Fruit fly (Drosophila melanogaster): ENCODE measurements around the gene CG32121.
A peak's percentile ranks its signal among the peaks of the same experiment; 100 is the strongest.

The CG32121 gene

dm6 chr3L:13451562-13451961 is 29.4 kb upstream of the CG32121 start:
- TF ChIP-seq Dfd (GFP tag; optimal IDR thresholded peaks at IDR 0.05) (no peak), jim (GFP tag; optimal IDR thresholded peaks at IDR 0.05) (no peak), Hr78 (GFP tag; optimal IDR thresholded peaks at IDR 0.05) (no peak), lola (GFP tag; optimal IDR thresholded peaks at IDR 0.05) (no peak), brk (GFP tag; optimal IDR thresholded peaks at IDR 0.05) (no peak)

- no peak for TF ChIP-seq Rel (GFP tag; optimal IDR thresholded peaks at IDR 0.05)
- TF ChIP-seq Rel (tag; optimal IDR thresholded peaks at IDR 0.05), result peak; percentile 16
- TF ChIP-seq sv (GFP tag; optimal IDR thresholded peaks at IDR 0.05), result no peak
- TF ChIP-seq Jra (GFP tag; optimal IDR thresholded peaks at IDR 0.05), result no peak
- no peak for TF ChIP-seq CrebA (GFP tag; optimal IDR thresholded peaks at IDR 0.05; ENCODE audit: borderline replicate concordance)
- no peak for TF ChIP-seq pan (optimal IDR thresholded peaks at IDR 0.05)
- TF ChIP-seq Myc (optimal IDR thresholded peaks at IDR 0.05), result no peak
- no peak for TF ChIP-seq Hr78 (GFP tag; optimal IDR thresholded peaks at IDR 0.05)
- no peak for TF ChIP-seq Vsx2 (GFP tag; optimal IDR thresholded peaks at IDR 0.05; ENCODE audit: partially characterized antibody)
- TF ChIP-seq sage (GFP tag; optimal IDR thresholded peaks at IDR 0.05), result no peak
- TF ChIP-seq Abd-B (GFP tag; optimal IDR thresholded peaks at IDR 0.05), result no peak
- TF ChIP-seq dmrt93B (GFP tag; optimal IDR thresholded peaks at IDR 0.05), result peak; percentile 67
- TF ChIP-seq ey (GFP tag; optimal IDR thresholded peaks at IDR 0.05), result peak; percentile 5
- no peak for TF ChIP-seq foxo (GFP tag; optimal IDR thresholded peaks at IDR 0.05)
- TF ChIP-seq usp (GFP tag; optimal IDR thresholded peaks at IDR 0.05), result no peak
- no peak for TF ChIP-seq brk (GFP tag; optimal IDR thresholded peaks at IDR 0.05)
- TF ChIP-seq dsf (GFP tag; optimal IDR thresholded peaks at IDR 0.05; ENCODE audit: borderline replicate concordance), result no peak
- peak; percentile 36 for TF ChIP-seq rgr (GFP tag; optimal IDR thresholded peaks at IDR 0.05)
- TF ChIP-seq Dif (GFP tag; optimal IDR thresholded peaks at IDR 0.05; ENCODE audit: partially characterized antibody), result no peak
- peak; percentile 66 for TF ChIP-seq HLH106 (tag; optimal IDR thresholded peaks at IDR 0.05)
- TF ChIP-seq Dfd (GFP tag; optimal IDR thresholded peaks at IDR 0.05), result no peak
- no peak for TF ChIP-seq lola (GFP tag; optimal IDR thresholded peaks at IDR 0.05)
- TF ChIP-seq dl (GFP tag; optimal IDR thresholded peaks at IDR 0.05; ENCODE audit: insufficient read depth in 1 of 2, partially characterized antibody in 2 of 2), result no peak
- peak; percentile 27 for TF ChIP-seq psq (GFP tag; optimal IDR thresholded peaks at IDR 0.05)
- peak; percentile 77 for TF ChIP-seq Hr83 (GFP tag; optimal IDR thresholded peaks at IDR 0.05; ENCODE audit: poor library complexity, severe bottlenecking)
- no peak for TF ChIP-seq woc (GFP tag; optimal IDR thresholded peaks at IDR 0.05)
- TF ChIP-seq fru (GFP tag; optimal IDR thresholded peaks at IDR 0.05), result peak; percentile 9
- no peak for TF ChIP-seq Hnf4 (GFP tag; optimal IDR thresholded peaks at IDR 0.05)
- no peak for TF ChIP-seq N (GFP tag; optimal IDR thresholded peaks at IDR 0.05)
- no peak for TF ChIP-seq jim (GFP tag; optimal IDR thresholded peaks at IDR 0.05)
- peak; percentile 75 for TF ChIP-seq CG9705 (GFP tag; optimal IDR thresholded peaks at IDR 0.05)
- no peak for TF ChIP-seq tai (GFP tag; optimal IDR thresholded peaks at IDR 0.05)
- TF ChIP-seq CG32264 (GFP tag; optimal IDR thresholded peaks at IDR 0.05), result no peak
- TF ChIP-seq h (GFP tag; optimal IDR thresholded peaks at IDR 0.05), result peak; percentile 44
- no peak for TF ChIP-seq GATAd (GFP tag; optimal IDR thresholded peaks at IDR 0.05)
- no peak for TF ChIP-seq Mio (GFP tag; optimal IDR thresholded peaks at IDR 0.05)
- TF ChIP-seq br (GFP tag; optimal IDR thresholded peaks at IDR 0.05), result peak; percentile 14
- TF ChIP-seq Sp1 (GFP tag; optimal IDR thresholded peaks at IDR 0.05), result peak; percentile 25
- TF ChIP-seq OdsH (GFP tag; optimal IDR thresholded peaks at IDR 0.05), result no peak
Measured at dm6 chr3L:13450177-13450793, 28.1 kb upstream of the CG32121 start, which contains the start of the genes JMJD7 and CG10738. JMJD7 (minus strand) TSS chr3L:13450283. CG10738 (plus strand) TSS chr3L:13450770.

- TF ChIP-seq jim (GFP tag; optimal IDR thresholded peaks at IDR 0.05) (peak; percentile 84), ey (GFP tag; optimal IDR thresholded peaks at IDR 0.05) (no peak), sage (GFP tag; optimal IDR thresholded peaks at IDR 0.05) (peak; percentile 34), fru (GFP tag; optimal IDR thresholded peaks at IDR 0.05) (no peak), dsf (GFP tag; optimal IDR thresholded peaks at IDR 0.05; ENCODE audit: borderline replicate concordance) (no peak), foxo (GFP tag; optimal IDR thresholded peaks at IDR 0.05) (no peak), GATAd (GFP tag; optimal IDR thresholded peaks at IDR 0.05) (no peak), CrebA (GFP tag; optimal IDR thresholded peaks at IDR 0.05; ENCODE audit: borderline replicate concordance) (no peak), dmrt93B (GFP tag; optimal IDR thresholded peaks at IDR 0.05) (no peak), Myc (optimal IDR thresholded peaks at IDR 0.05) (no peak), pan (optimal IDR thresholded peaks at IDR 0.05) (no peak), Rel (GFP tag; optimal IDR thresholded peaks at IDR 0.05) (no peak), Rel (tag; optimal IDR thresholded peaks at IDR 0.05) (peak; percentile 33), Hr83 (GFP tag; optimal IDR thresholded peaks at IDR 0.05; ENCODE audit: poor library complexity, severe bottlenecking) (no peak), CG32264 (GFP tag; optimal IDR thresholded peaks at IDR 0.05) (no peak), Abd-B (GFP tag; optimal IDR thresholded peaks at IDR 0.05) (no peak), Hr78 (GFP tag; optimal IDR thresholded peaks at IDR 0.05) (no peak), Hnf4 (GFP tag; optimal IDR thresholded peaks at IDR 0.05) (no peak), psq (GFP tag; optimal IDR thresholded peaks at IDR 0.05) (no peak), Vsx2 (GFP tag; optimal IDR thresholded peaks at IDR 0.05; ENCODE audit: partially characterized antibody) (no peak), N (GFP tag; optimal IDR thresholded peaks at IDR 0.05) (no peak), woc (GFP tag; optimal IDR thresholded peaks at IDR 0.05) (no peak), h (GFP tag; optimal IDR thresholded peaks at IDR 0.05) (no peak), HLH106 (tag; optimal IDR thresholded peaks at IDR 0.05) (peak; percentile 34), sv (GFP tag; optimal IDR thresholded peaks at IDR 0.05) (no peak), Sp1 (GFP tag; optimal IDR thresholded peaks at IDR 0.05) (peak; percentile 68), rgr (GFP tag; optimal IDR thresholded peaks at IDR 0.05) (peak; percentile 2)
Measured at dm6 chr3L:13442400-13442799, 20.3 kb upstream of the CG32121 start, which contains the start of gene cmb. cmb (plus strand) TSS chr3L:13442594.
